Worm (Caenorhabditis elegans): ENCODE data around the gene Y66A7A.4.

The Y66A7A.4 gene

DNA sequence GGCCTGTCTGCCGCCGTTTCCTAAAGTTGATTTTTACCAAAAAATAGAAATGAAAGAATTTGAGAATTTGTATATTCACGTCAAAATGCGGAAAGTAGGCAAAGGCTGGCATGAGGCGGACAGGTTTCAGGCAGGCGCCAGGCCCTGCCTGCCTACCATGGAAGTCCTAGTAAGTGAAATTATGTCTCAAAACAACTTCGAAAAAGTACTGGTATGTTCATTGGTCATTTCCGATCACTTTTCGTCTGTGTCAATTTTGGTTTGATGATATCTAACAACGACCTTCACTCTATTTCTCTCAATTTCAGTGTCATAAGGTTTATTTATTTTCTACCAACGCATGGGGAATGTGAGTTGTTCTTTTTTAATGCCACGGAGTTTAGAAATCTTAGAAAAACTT is 37.7 kb downstream of the Y66A7A.4 start, which contains the start of gene faah-6:
Gene faah-6, plus strand, starts transcription at position 301 of the 400 bp plus-strand sequence.
- no peak for TF ChIP-seq hlh-13 (GFP tag; optimal IDR thresholded peaks at IDR 0.05)
- no peak for TF ChIP-seq npax-4 (tag; optimal IDR thresholded peaks at IDR 0.05)
- TF ChIP-seq F13H6.1 (tag; optimal IDR thresholded peaks at IDR 0.05) = no peak
- no peak for TF ChIP-seq madf-2 (tag; optimal IDR thresholded peaks at IDR 0.05)
- no peak for TF ChIP-seq ztf-16 (tag; optimal IDR thresholded peaks at IDR 0.05)
- no peak for TF ChIP-seq ceh-19 (GFP tag; optimal IDR thresholded peaks at IDR 0.05)
- TF ChIP-seq pha-4 (tag; optimal IDR thresholded peaks at IDR 0.05) = no peak
- no peak for TF ChIP-seq odd-2 (tag; optimal IDR thresholded peaks at IDR 0.05)
- TF ChIP-seq ahr-1 (tag; optimal IDR thresholded peaks at IDR 0.05) = no peak
- TF ChIP-seq hlh-15 (tag; optimal IDR thresholded peaks at IDR 0.05) = no peak
- TF ChIP-seq pax-1 (tag; optimal IDR thresholded peaks at IDR 0.05) = no peak
- TF ChIP-seq rnt-1 (tag; optimal IDR thresholded peaks at IDR 0.05) = no peak
- TF ChIP-seq hlh-30 (tag; optimal IDR thresholded peaks at IDR 0.05; ENCODE audit: insufficient read depth) = no peak
- no peak for TF ChIP-seq nhr-11 (tag; optimal IDR thresholded peaks at IDR 0.05)
- no peak for TF ChIP-seq ref-2 (tag; optimal IDR thresholded peaks at IDR 0.05)
- no peak for TF ChIP-seq hlh-8 (tag; optimal IDR thresholded peaks at IDR 0.05)

DNA sequence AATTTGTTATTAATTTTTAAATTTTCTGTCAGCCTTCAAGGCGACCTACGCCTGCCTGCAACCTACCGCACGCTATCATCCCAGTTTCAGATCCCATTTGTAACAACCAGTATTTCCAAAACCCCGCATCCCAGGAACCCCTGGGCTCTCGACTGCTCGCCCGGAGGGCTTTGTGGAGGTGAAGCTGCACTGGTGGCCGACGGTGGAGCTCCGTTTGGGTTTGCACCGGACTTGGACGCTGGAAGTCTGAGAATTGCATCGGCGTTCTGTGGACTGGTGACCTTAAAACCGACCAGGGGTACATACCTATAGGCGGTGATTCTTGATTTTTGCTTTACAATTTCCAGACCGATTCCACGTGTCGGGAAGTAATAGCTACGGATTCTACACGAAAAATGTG is 39.0 kb downstream of the Y66A7A.4 start:
- no peak for TF ChIP-seq unc-3 (GFP tag; conservative IDR thresholded peaks at IDR 0.05)
- no peak for TF ChIP-seq unc-3 (tag; optimal IDR thresholded peaks at IDR 0.05)
- no peak for TF ChIP-seq ceh-14 (tag; optimal IDR thresholded peaks at IDR 0.05)
- no peak for TF ChIP-seq zip-5 (tag; optimal IDR thresholded peaks at IDR 0.05)
- no peak for TF ChIP-seq ceh-45 (GFP tag; IDR thresholded peaks at IDR 0.05)
- TF ChIP-seq pha-2 (tag; optimal IDR thresholded peaks at IDR 0.05) = no peak
- TF ChIP-seq K09A11.1 (tag; optimal IDR thresholded peaks at IDR 0.05; ENCODE audit: insufficient read depth) = no peak
- no peak for TF ChIP-seq sox-2 (GFP tag; IDR thresholded peaks at IDR 0.05)

DNA sequence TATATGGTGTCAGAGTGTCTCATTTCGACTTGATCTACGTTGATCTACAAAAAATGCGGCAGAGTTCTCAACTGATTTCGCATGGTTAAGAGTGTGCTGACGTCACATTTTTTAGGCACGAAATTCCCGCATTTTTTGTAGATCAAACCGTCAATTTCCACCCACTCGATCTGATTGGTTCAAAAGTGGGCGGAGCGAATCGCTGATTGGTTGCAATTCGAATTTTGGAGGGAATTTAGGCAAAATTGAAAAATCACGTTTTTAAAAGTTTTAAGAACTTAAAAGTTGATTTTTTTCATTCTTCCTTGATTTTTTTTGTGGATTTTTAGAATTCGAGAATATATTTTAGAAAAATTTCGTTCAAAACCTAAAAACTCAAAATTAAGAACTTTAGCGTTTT is 44.0 kb downstream of the Y66A7A.4 start:
- TF ChIP-seq nfya-1 (tag; optimal IDR thresholded peaks at IDR 0.05) = peak; percentile 63
- TF ChIP-seq nhr-232 (tag; optimal IDR thresholded peaks at IDR 0.05) = no peak

DNA sequence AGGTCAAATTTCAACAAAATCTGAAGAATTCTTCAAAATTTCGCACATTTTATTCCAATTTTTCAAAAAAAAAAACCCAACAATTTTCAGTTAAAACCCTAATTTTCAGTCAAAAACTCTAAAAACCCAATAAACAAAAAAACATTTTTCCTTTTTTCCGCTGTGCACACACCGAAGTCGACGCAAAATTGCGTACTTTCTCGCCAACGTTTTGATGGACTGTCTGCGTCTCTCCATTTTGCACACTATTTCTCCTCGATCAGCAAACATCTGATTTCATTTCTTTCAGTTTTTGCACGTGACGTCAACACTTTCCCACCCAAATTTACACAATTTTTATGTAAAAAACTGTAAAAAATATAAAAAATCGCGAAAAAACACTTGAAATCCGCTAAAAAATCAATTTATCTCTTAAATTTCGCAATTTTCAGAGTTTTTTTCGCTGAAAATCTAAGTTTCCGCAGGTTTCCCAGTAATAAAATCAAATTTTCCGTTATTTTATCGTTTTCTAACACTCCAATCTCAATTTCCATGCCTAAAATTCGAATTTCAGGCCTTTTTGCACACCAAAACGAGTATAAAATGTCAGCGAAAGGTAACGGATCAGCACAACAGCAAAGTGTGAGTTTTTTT is 44.9 kb downstream of the Y66A7A.4 start, which contains the start of gene crh-1:
Gene crh-1, plus strand, starts transcription at position 583 of the 633 bp plus-strand sequence.
- TF ChIP-seq hlh-30 (tag; optimal IDR thresholded peaks at IDR 0.05; ENCODE audit: insufficient read depth) (peak; percentile 84), unc-55 (GFP tag; optimal IDR thresholded peaks at IDR 0.05) (peak; percentile 47), F13H6.1 (tag; optimal IDR thresholded peaks at IDR 0.05) (no peak), ceh-48 (tag; optimal IDR thresholded peaks at IDR 0.05) (no peak), nfya-1 (tag; optimal IDR thresholded peaks at IDR 0.05) (peak; percentile 47), tbx-2 (tag; optimal IDR thresholded peaks at IDR 0.05) (peak; percentile 23)

DNA sequence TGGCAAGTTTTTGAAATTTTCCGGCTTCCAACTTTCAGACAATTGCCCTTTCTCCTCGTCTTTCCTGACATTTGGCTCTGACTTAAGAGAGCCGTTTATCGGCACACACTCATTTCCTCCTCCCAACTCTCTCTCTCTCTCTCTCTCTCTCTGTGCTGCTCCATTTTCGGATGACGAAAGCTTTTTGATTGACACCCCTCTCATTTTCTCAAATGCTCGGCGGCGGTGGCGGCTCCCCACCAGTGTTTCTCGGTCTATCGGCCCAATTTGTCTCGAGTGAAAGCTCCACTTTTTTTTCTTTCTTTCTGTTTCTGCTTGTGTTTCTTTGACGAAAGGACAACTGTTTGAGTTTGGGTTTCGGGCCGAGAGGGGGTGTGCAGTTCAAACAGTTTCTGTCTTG is 47.4 kb downstream of the Y66A7A.4 start:
- TF ChIP-seq ceh-9 (tag; optimal IDR thresholded peaks at IDR 0.05) (no peak), unc-55 (GFP tag; optimal IDR thresholded peaks at IDR 0.05) (peak; percentile 58)

DNA sequence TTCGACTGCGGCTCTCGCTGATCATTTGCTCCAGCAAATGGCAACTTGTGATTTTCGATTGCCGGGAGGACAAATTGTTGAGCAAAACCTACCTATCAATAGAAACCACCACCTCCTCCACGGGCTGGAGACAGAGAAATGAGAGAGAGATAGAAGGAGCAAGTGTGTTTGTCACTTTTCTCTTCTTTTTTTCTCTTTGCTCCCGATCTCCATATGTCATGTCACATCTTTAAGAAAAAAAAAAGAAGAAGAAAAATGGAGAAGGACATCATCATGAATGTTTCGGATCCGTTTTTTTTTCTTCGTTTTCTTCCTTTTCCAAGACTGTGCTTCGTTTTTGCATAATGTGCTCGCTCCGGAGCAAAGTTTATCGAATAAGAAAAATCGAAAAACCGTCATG is 48.3 kb downstream of the Y66A7A.4 start:
- TF ChIP-seq T23F11.4 (GFP tag; optimal IDR thresholded peaks at IDR 0.05) (no peak), pat-9 (tag; optimal IDR thresholded peaks at IDR 0.05) (no peak), fkh-6 (tag; optimal IDR thresholded peaks at IDR 0.05) (no peak), ceh-34 (tag; optimal IDR thresholded peaks at IDR 0.05) (no peak), pros-1 (tag; optimal IDR thresholded peaks at IDR 0.05) (no peak), fax-1 (tag; optimal IDR thresholded peaks at IDR 0.05) (no peak)

Measured in whole organism, late embryonic.